Fruit fly (Drosophila melanogaster) whole organism, embryonic: ENCODE data around the gene CG46467.

Source experiments
- Aef1 ChIP-seq: fragments of 200-800 bp; sonication (Bioruptor generic); IDR thresholded peaks from 3 replicates; pipeline ENCODE4 v1.3.6; 2022; ENCODE audit warnings: missing biosample characterization, missing genetic modification characterization
- Atf6 ChIP-seq: fragments of 200-800 bp; sonication (Bioruptor generic); IDR thresholded peaks from 2 replicates; pipeline ENCODE4 v1.3.6; 2022; ENCODE audit warnings: missing biosample characterization, missing genetic modification characterization
- Awh ChIP-seq: fragments of 200-800 bp; sonication (Bioruptor generic); IDR thresholded peaks from 2 replicates; pipeline ENCODE4, ENCODE4 v1.3.6; 2022; ENCODE audit warnings: missing biosample characterization, missing genetic modification characterization
- B-H1 ChIP-seq: fragments of 200-800 bp; sonication (Bioruptor generic); IDR thresholded peaks from 3 replicates; pipeline ENCODE4 v1.3.6; 2022; ENCODE audit warnings: missing biosample characterization, missing genetic modification characterization
- B-H2 ChIP-seq: fragments of 200-800 bp; sonication (Bioruptor generic); optimal IDR thresholded peaks from 2 replicates; lab custom pipeline; 2018; ENCODE audit warnings: missing biosample characterization, mild to moderate bottlenecking, missing genetic modification characterization
- CG10366 ChIP-seq: fragments of 200-800 bp; sonication (Bioruptor generic); IDR thresholded peaks from 2 replicates; pipeline ENCODE4 v1.3.6; 2022; ENCODE audit warnings: missing biosample characterization, missing genetic modification characterization
- CG11093 ChIP-seq: fragments of 200-800 bp; sonication (Bioruptor generic); IDR thresholded peaks from 3 replicates; pipeline ENCODE4 v1.3.6; 2022; ENCODE audit warnings: missing biosample characterization, missing genetic modification characterization
- CG12236 ChIP-seq: fragments of 200-800 bp; sonication (Bioruptor generic); optimal IDR thresholded peaks from 2 replicates; lab custom pipeline; 2016; ENCODE audit warnings: missing biosample characterization, missing genetic modification characterization
- CG17912 ChIP-seq: fragments of 200-800 bp; sonication (Bioruptor generic); optimal IDR thresholded peaks from 2 replicates; lab custom pipeline; 2018; ENCODE audit warnings: missing biosample characterization, mild to moderate bottlenecking, missing genetic modification characterization
- CG18764 ChIP-seq: fragments of 200-800 bp; sonication (Bioruptor generic); optimal IDR thresholded peaks from 3 replicates; lab custom pipeline; 2016; ENCODE audit warnings: missing biosample characterization, missing genetic modification characterization
- CG2202 ChIP-seq: fragments of 200-800 bp; sonication (Bioruptor generic); optimal IDR thresholded peaks from 2 replicates; lab custom pipeline; 2018; ENCODE audit warnings: missing biosample characterization, mild to moderate bottlenecking, missing genetic modification characterization
- CG2678 ChIP-seq: fragments of 200-800 bp; sonication (Bioruptor generic); optimal IDR thresholded peaks from 3 replicates; lab custom pipeline; 2019; ENCODE audit warnings: missing biosample characterization, mild to moderate bottlenecking, missing genetic modification characterization, moderate library complexity
- CG31224 ChIP-seq: fragments of 200-800 bp; sonication (Bioruptor generic); IDR thresholded peaks from 2 replicates; pipeline ENCODE4 v1.3.6; 2022; ENCODE audit warnings: missing biosample characterization, missing genetic modification characterization
- CG34224 ChIP-seq: fragments of 200-800 bp; sonication (Bioruptor generic); IDR thresholded peaks from 3 replicates; pipeline ENCODE4 v1.3.6; 2022; ENCODE audit warnings: missing biosample characterization, missing genetic modification characterization; ENCODE audit not compliant: partially characterized antibody
- CG4404 ChIP-seq: fragments of 200-800 bp; sonication (Bioruptor generic); IDR thresholded peaks from 2 replicates; pipeline ENCODE4 v1.3.6; 2022; ENCODE audit warnings: missing biosample characterization, missing genetic modification characterization
- CG5180 ChIP-seq: fragments of 200-800 bp; sonication (Bioruptor generic); optimal IDR thresholded peaks from 3 replicates; lab custom pipeline; 2017; ENCODE audit warnings: missing biosample characterization, missing genetic modification characterization, mild to moderate bottlenecking, moderate library complexity, missing genetic modification reagents
- CG6765 ChIP-seq: fragments of 200-800 bp; sonication (Bioruptor generic); optimal IDR thresholded peaks from 3 replicates; lab custom pipeline; 2017; ENCODE audit warnings: missing biosample characterization, mild to moderate bottlenecking, missing genetic modification characterization
- CG7271 ChIP-seq: fragments of 200-800 bp; sonication (Bioruptor generic); optimal IDR thresholded peaks from 2 replicates; lab custom pipeline; 2018; ENCODE audit warnings: missing biosample characterization, mild to moderate bottlenecking, missing genetic modification characterization, moderate library complexity
- CHES-1-like ChIP-seq: fragments of 200-800 bp; sonication (Bioruptor generic); optimal IDR thresholded peaks from 2 replicates; lab custom pipeline; 2016; ENCODE audit warnings: missing biosample characterization, missing genetic modification characterization
- CTCF ChIP-seq: fragments of 200-800 bp; sonication (Bioruptor generic); optimal IDR thresholded peaks from 2 replicates; lab custom pipeline; 2017; ENCODE audit warnings: missing biosample characterization, mild to moderate bottlenecking, missing genetic modification characterization, moderate library complexity
- D19A ChIP-seq: fragments of 200-800 bp; optimal IDR thresholded peaks from 3 replicates; lab custom pipeline; 2019; ENCODE audit warnings: missing biosample characterization, mild to moderate bottlenecking, missing genetic modification characterization, moderate library complexity
- E2f1 ChIP-seq: fragments of 200-800 bp; sonication (Bioruptor generic); IDR thresholded peaks from 2 replicates; pipeline ENCODE4 v1.3.6; 2022; ENCODE audit warnings: missing biosample characterization, missing genetic modification characterization
- H15 ChIP-seq: fragments of 200-800 bp; sonication (Bioruptor generic); IDR thresholded peaks from 3 replicates; pipeline ENCODE4 v1.3.6; 2022; ENCODE audit warnings: missing biosample characterization, missing genetic modification characterization
- MESR4 ChIP-seq: fragments of 200-800 bp; sonication (Bioruptor generic); optimal IDR thresholded peaks from 2 replicates; lab custom pipeline; 2018; ENCODE audit warnings: missing biosample characterization, mild to moderate bottlenecking, missing genetic modification characterization, moderate library complexity
- Med ChIP-seq: fragments of 200-800 bp; sonication (Bioruptor generic); peaks from one replicate; lab custom pipeline; 2016; ENCODE audit warnings: missing biosample characterization, missing genetic modification characterization, mild to moderate bottlenecking, inconsistent platforms, moderate library complexity
- Poxn ChIP-seq: fragments of 200-800 bp; sonication (Bioruptor generic); IDR thresholded peaks from 2 replicates; pipeline ENCODE4 v1.3.6; 2022; ENCODE audit warnings: missing biosample characterization, missing genetic modification characterization
- Scr ChIP-seq: fragments of 200-800 bp; sonication (Bioruptor generic); IDR thresholded peaks from 2 replicates; pipeline ENCODE4 v1.3.6; 2022; ENCODE audit warnings: missing biosample characterization, missing genetic modification characterization; ENCODE audit not compliant: partially characterized antibody
- TFAM ChIP-seq: fragments of 200-800 bp; sonication (Bioruptor generic); optimal IDR thresholded peaks from 2 replicates; lab custom pipeline; 2017; ENCODE audit warnings: missing biosample characterization, missing genetic modification characterization, inconsistent platforms
- aop ChIP-seq: fragments of 200-800 bp; sonication (Bioruptor generic); IDR thresholded peaks from 2 replicates; pipeline ENCODE4 v1.3.6; 2022; ENCODE audit warnings: missing biosample characterization, missing genetic modification characterization
- chif ChIP-seq, 2 experiments: fragments of 200-800 bp; sonication (Bioruptor generic); optimal IDR thresholded peaks; 3 replicates each; lab custom pipeline; 2016; ENCODE audit warnings: missing biosample characterization in 2 of 2, missing genetic modification characterization in 2 of 2
- danr ChIP-seq: fragments of 200-800 bp; sonication (Bioruptor generic); IDR thresholded peaks from 2 replicates; pipeline ENCODE4 v1.3.6; 2022; ENCODE audit warnings: missing biosample characterization, missing genetic modification characterization
- dimm ChIP-seq: fragments of 200-800 bp; sonication (Bioruptor generic); IDR thresholded peaks from 2 replicates; pipeline ENCODE4 v1.3.6; 2022; ENCODE audit warnings: missing biosample characterization, missing genetic modification characterization
- emc ChIP-seq: fragments of 200-800 bp; sonication (Bioruptor generic); optimal IDR thresholded peaks from 2 replicates; lab custom pipeline; 2016; ENCODE audit warnings: missing biosample characterization, missing genetic modification characterization
- insv ChIP-seq, 2 experiments: fragments of 200-800 bp; sonication (Bioruptor generic); optimal IDR thresholded peaks; 3 replicates each; lab custom pipeline; 2016 to 2018; ENCODE audit warnings: missing biosample characterization in 2 of 2, missing genetic modification characterization in 2 of 2
- jumu ChIP-seq: fragments of 200-800 bp; sonication (Bioruptor generic); optimal IDR thresholded peaks from 3 replicates; lab custom pipeline; 2016; ENCODE audit warnings: missing biosample characterization, missing genetic modification characterization
- kni ChIP-seq: fragments of 200-800 bp; sonication (Bioruptor generic); optimal IDR thresholded peaks from 3 replicates; lab custom pipeline; 2017; ENCODE audit warnings: mild to moderate bottlenecking, missing biosample characterization, missing genetic modification reagents, missing genetic modification characterization
- lbe ChIP-seq: fragments of 200-800 bp; sonication (Bioruptor generic); optimal IDR thresholded peaks from 2 replicates; lab custom pipeline; 2016; ENCODE audit warnings: missing biosample characterization, mild to moderate bottlenecking, missing genetic modification characterization
- odd ChIP-seq: fragments of 200-800 bp; sonication (Bioruptor generic); optimal IDR thresholded peaks from 2 replicates; lab custom pipeline; 2017; ENCODE audit warnings: missing biosample characterization, mild to moderate bottlenecking, missing genetic modification characterization
- p53 ChIP-seq: fragments of 200-800 bp; sonication (Bioruptor generic); optimal IDR thresholded peaks from 2 replicates; lab custom pipeline; 2016; ENCODE audit warnings: missing biosample characterization, missing genetic modification characterization
- prd ChIP-seq, 3 experiments: fragments of >200 bp in 2 of 3; fragments of 200-800 bp in 1 of 3; sonication (Bioruptor generic) in 1 of 3; optimal IDR thresholded peaks in 2 of 3; IDR thresholded peaks in 1 of 3; 2 replicates in 2 of 3; 3 replicates in 1 of 3; pipeline versions ENCODE4 v1.3.6 to Lab custom; 2017 to 2022; ENCODE audit warnings: missing biosample characterization in 1 of 3, missing genetic modification characterization in 1 of 3
- ranshi ChIP-seq: fragments of 200-800 bp; sonication (Bioruptor generic); IDR thresholded peaks from 2 replicates; pipeline ENCODE4 v1.3.6; 2022; ENCODE audit warnings: missing biosample characterization, missing genetic modification characterization
- sc ChIP-seq, 3 experiments: fragments of >200 bp in 2 of 3; fragments of 200-800 bp in 1 of 3; sonication (Bioruptor generic) in 1 of 3; optimal IDR thresholded peaks; 2 replicates in 2 of 3; 3 replicates in 1 of 3; lab custom pipeline; 2017; ENCODE audit warnings: mild to moderate bottlenecking in 1 of 3, missing biosample characterization in 1 of 3, missing genetic modification characterization in 1 of 3, missing genetic modification reagents in 1 of 3
- shn ChIP-seq: fragments of 200-800 bp; sonication (Bioruptor generic); optimal IDR thresholded peaks from 3 replicates; lab custom pipeline; 2016; ENCODE audit warnings: missing biosample characterization, missing genetic modification characterization
- slbo ChIP-seq: fragments of 200-800 bp; sonication (Bioruptor generic); IDR thresholded peaks from 2 replicates; pipeline ENCODE4 v1.3.6; 2022; ENCODE audit warnings: missing biosample characterization, missing genetic modification characterization
- tll ChIP-seq, 2 experiments: fragments of 200-800 bp in 1 of 2; fragments of >200 bp in 1 of 2; sonication (Bioruptor generic) in 1 of 2; optimal IDR thresholded peaks; 2 replicates each; lab custom pipeline; 2017 to 2019; ENCODE audit warnings: missing biosample characterization in 2 of 2, missing genetic modification characterization in 2 of 2, mild to moderate bottlenecking in 1 of 2, moderate library complexity in 1 of 2
- trem ChIP-seq: fragments of 200-800 bp; optimal IDR thresholded peaks from 3 replicates; lab custom pipeline; 2019; ENCODE audit warnings: missing biosample characterization, mild to moderate bottlenecking, missing genetic modification characterization, moderate library complexity
- trh ChIP-seq: fragments of 200-800 bp; sonication (Bioruptor generic); optimal IDR thresholded peaks from 2 replicates; lab custom pipeline; 2016; ENCODE audit warnings: missing biosample characterization, missing genetic modification characterization
- usp ChIP-seq: fragments of >200 bp; optimal IDR thresholded peaks from 2 replicates; lab custom pipeline; 2017; ENCODE audit warnings: missing biosample characterization, missing genetic modification characterization
- zen2 ChIP-seq: fragments of 200-800 bp; sonication (Bioruptor generic); IDR thresholded peaks from 3 replicates; pipeline ENCODE4 v1.3.6; 2022; ENCODE audit warnings: missing biosample characterization, missing genetic modification characterization; ENCODE audit not compliant: partially characterized antibody

CG46467 gene

DNA sequence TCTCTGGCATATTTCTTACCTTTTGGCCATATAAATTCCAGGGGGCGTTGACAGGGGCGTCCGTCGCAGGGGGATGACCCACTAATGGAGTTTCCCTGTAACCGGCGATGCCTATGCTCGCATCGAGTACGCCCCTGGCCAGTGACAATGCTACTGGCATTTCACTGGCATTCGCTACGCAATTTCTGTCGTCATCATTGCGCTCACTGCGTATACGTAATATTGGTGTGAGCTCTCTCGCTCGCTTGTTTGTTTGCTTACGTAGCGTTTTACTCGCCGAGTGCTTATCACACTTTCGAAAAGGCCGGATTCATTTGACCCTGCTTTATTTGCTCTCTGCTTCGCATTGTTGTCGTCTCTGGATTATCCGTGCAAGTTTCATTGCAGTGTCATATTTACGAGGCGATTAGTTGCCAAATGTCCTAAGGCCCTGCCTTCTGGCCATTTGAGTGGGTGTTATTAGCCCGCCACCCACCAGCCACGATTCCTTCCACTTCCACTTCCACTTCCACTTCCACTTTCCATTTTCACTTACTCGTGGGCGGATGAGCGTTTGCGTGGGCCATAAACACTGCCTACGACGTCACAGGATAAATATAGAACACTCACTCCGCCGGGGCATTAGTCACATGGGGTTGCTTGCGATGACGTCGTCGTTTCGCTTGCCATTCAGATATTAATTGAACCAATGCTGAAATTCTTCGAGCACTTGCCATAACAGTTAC is 10.1 kb downstream of the CG46467 start (continued):
- TF ChIP-seq D19A (tag; lab: Kevin White, UChicago) (peak; percentile 15), odd (GFP tag; lab: Kevin White, UChicago) (peak; percentile 55), jumu (GFP tag; lab: Kevin White, UChicago) (peak; percentile 37), CHES-1-like (GFP tag; lab: Kevin White, UChicago) (peak; percentile 60), kni (GFP tag; lab: Kevin White, UChicago) (no peak), lbe (GFP tag; lab: Kevin White, UChicago) (no peak), Poxn (GFP tag; lab: Robert Waterston, UW) (no peak), prd (optimal IDR thresholded peaks at IDR 0.05; lab: Kevin White, UChicago) (no peak), prd (GFP tag; IDR thresholded peaks at IDR 0.05; lab: Robert Waterston, UW) (peak; percentile 53; the same call in 2 of the 3 replicates), Med (GFP tag; lab: Kevin White, UChicago) (peak; percentile 88), H15 (peak; percentile 21; the same call in 1 of the 3 replicates), MESR4 (GFP tag; lab: Kevin White, UChicago) (no peak), aop (peak; percentile 37; the same call in 1 of the 2 replicates), trh (GFP tag; lab: Kevin White, UChicago) (no peak), emc (GFP tag; lab: Kevin White, UChicago) (no peak), Aef1 (GFP tag; lab: Robert Waterston, UW) (0 out of 3 replicates have a peak, but pooled peaks have one; percentile 17), B-H2 (GFP tag; lab: Kevin White, UChicago) (peak; percentile 85), Atf6 (GFP tag; lab: Robert Waterston, UW) (peak; percentile 67), B-H1 (peak; percentile 25; the same call in 1 of the 3 replicates), CG4404 (GFP tag; lab: Robert Waterston, UW) (peak; percentile 27; the same call in 1 of the 2 replicates), insv (GFP tag; optimal IDR thresholded peaks at IDR 0.05; lab: Kevin White, UChicago) (no peak), CG2678 (tag; lab: Kevin White, UChicago) (peak; percentile 60), CG12236 (GFP tag; lab: Kevin White, UChicago) (no peak), CG2202 (tag; lab: Kevin White, UChicago) (no peak), sc (optimal IDR thresholded peaks at IDR 0.05; lab: Kevin White, UChicago) (no peak), sc (GFP tag; optimal IDR thresholded peaks at IDR 0.05; lab: Kevin White, UChicago) (no peak), zen2 (GFP tag; lab: Robert Waterston, UW) (no peak), CTCF (GFP tag; lab: Kevin White, UChicago) (no peak), usp (GFP tag; lab: Kevin White, UChicago) (no peak), ranshi (GFP tag; lab: Robert Waterston, UW) (peak; percentile 62; the same call in 1 of the 2 replicates), CG10366 (GFP tag; lab: Robert Waterston, UW) (peak; percentile 55), shn (GFP tag; lab: Kevin White, UChicago) (peak; percentile 23), CG5180 (GFP tag; lab: Kevin White, UChicago) (no peak), slbo (GFP tag; lab: Robert Waterston, UW) (peak; percentile 87), dimm (GFP tag; lab: Robert Waterston, UW) (no peak), CG11093 (GFP tag; lab: Robert Waterston, UW) (no peak), chif (GFP tag; optimal IDR thresholded peaks at IDR 0.05; lab: Kevin White, UChicago) (peak; percentile 10 to 24), CG34224 (GFP tag; lab: Robert Waterston, UW) (no peak), Awh (no peak), CG31224 (GFP tag; lab: Robert Waterston, UW) (peak; percentile 39; the same call in 1 of the 2 replicates), CG6765 (GFP tag; lab: Kevin White, UChicago) (no peak), CG7271 (tag; lab: Kevin White, UChicago) (no peak), CG17912 (GFP tag; lab: Kevin White, UChicago) (no peak), p53 (no peak), E2f1 (0 out of 2 replicates have a peak, but pooled peaks have one; percentile 6), trem (no peak), Scr (GFP tag; lab: Robert Waterston, UW) (no peak), danr (GFP tag; lab: Robert Waterston, UW) (no peak), CG18764 (GFP tag; lab: Kevin White, UChicago) (no peak), TFAM (GFP tag; lab: Kevin White, UChicago) (no peak), tll (GFP tag; optimal IDR thresholded peaks at IDR 0.05; lab: Kevin White, UChicago) (no peak)
